Worm (Caenorhabditis elegans) whole organism, L4 larva: ENCODE measurements around the gene ttr-14.
A peak's percentile ranks its signal among the peaks of the same experiment; 100 is the strongest.

Experiments
- F10B5.3 ChIP-seq: sonication (generic microtip); optimal IDR thresholded peaks from 2 replicates; lab custom pipeline; 2016; ENCODE audit warnings: mild to moderate bottlenecking, missing genetic modification characterization, missing compliant biosample characterization
- F37D6.2 ChIP-seq: sonication (generic microtip); optimal IDR thresholded peaks from 2 replicates; lab custom pipeline; 2016; ENCODE audit warnings: mild to moderate bottlenecking, missing genetic modification characterization, missing compliant biosample characterization
- F44E2.7 ChIP-seq: fragments of 200-800 bp; sonication (Bioruptor generic); IDR thresholded peaks from 2 replicates; pipeline ENCODE4 v2.1.2; 2022; ENCODE audit warnings: missing genetic modification characterization, missing compliant biosample characterization
- F49E8.2 ChIP-seq: sonication (generic microtip); optimal IDR thresholded peaks from 2 replicates; lab custom pipeline; 2016; ENCODE audit warnings: missing compliant biosample characterization, mild to moderate bottlenecking, missing genetic modification characterization, borderline replicate concordance
- R02D3.7 ChIP-seq: fragments of 150-350 bp; sonication (generic microtip); optimal IDR thresholded peaks from 3 replicates; lab custom pipeline; 2014; ENCODE audit warnings: missing biosample characterization, missing genetic modification characterization
- Y5F2A.4 ChIP-seq: fragments of 200-800 bp; sonication (Bioruptor generic); optimal IDR thresholded peaks from 2 replicates; lab custom pipeline; 2018; ENCODE audit warnings: mild to moderate bottlenecking, missing genetic modification characterization, missing compliant biosample characterization
- ZK546.5 ChIP-seq, 2 experiments: sonication (generic microtip); optimal IDR thresholded peaks; 2 replicates each; lab custom pipeline; 2017; ENCODE audit warnings: missing biosample characterization in 2 of 2, missing genetic modification characterization in 2 of 2
- ama-1 ChIP-seq: fragments of 150-350 bp; optimal IDR thresholded peaks from 2 replicates; lab custom pipeline; 2014; ENCODE audit warnings: inconsistent platforms, mixed read lengths
- ceh-20 ChIP-seq: fragments of 200-800 bp; sonication (Bioruptor generic); IDR thresholded peaks from 2 replicates; pipeline ENCODE4 v1.3.6; 2022; ENCODE audit warnings: missing genetic modification reagents, missing genetic modification characterization, missing compliant biosample characterization
- ceh-32 ChIP-seq: sonication (generic microtip); optimal IDR thresholded peaks from 2 replicates; lab custom pipeline; 2016; ENCODE audit warnings: mild to moderate bottlenecking, missing genetic modification characterization, missing compliant biosample characterization; ENCODE audit not compliant: poor library complexity
- ceh-62 ChIP-seq: sonication (generic microtip); optimal IDR thresholded peaks from 2 replicates; lab custom pipeline; 2017; ENCODE audit warnings: missing biosample characterization, missing genetic modification characterization
- ceh-82 ChIP-seq: sonication (generic microtip); optimal IDR thresholded peaks from 2 replicates; lab custom pipeline; 2017; ENCODE audit warnings: missing biosample characterization, missing genetic modification characterization
- ctbp-1 ChIP-seq: fragments of 200-800 bp; sonication (Bioruptor generic); IDR thresholded peaks from 2 replicates; pipeline ENCODE4 v1.3.6; 2022; ENCODE audit warnings: missing genetic modification reagents, missing genetic modification characterization, missing compliant biosample characterization
- daf-12 ChIP-seq: fragments of 150-350 bp; optimal IDR thresholded peaks from 2 replicates; lab custom pipeline; 2014; ENCODE audit warnings: missing biosample characterization, missing genetic modification reagents, missing genetic modification characterization
- daf-8 ChIP-seq: fragments of 200-800 bp; sonication (Bioruptor generic); IDR thresholded peaks from 2 replicates; pipeline ENCODE4 v1.3.6; 2022; ENCODE audit warnings: missing genetic modification characterization, missing compliant biosample characterization
- dmd-9 ChIP-seq: fragments of 200-800 bp; sonication (Bioruptor generic); IDR thresholded peaks from 2 replicates; pipeline ENCODE4 v1.3.6; 2022; ENCODE audit warnings: missing genetic modification reagents, missing genetic modification characterization, missing compliant biosample characterization
- duxl-1 ChIP-seq: sonication (generic microtip); optimal IDR thresholded peaks from 2 replicates; lab custom pipeline; 2016; ENCODE audit warnings: mild to moderate bottlenecking, missing genetic modification characterization, moderate library complexity, missing compliant biosample characterization; ENCODE audit not compliant: poor library complexity
- dve-1 ChIP-seq: sonication (generic microtip); optimal IDR thresholded peaks from 2 replicates; lab custom pipeline; 2017; ENCODE audit warnings: antibody characterized with exemption, mild to moderate bottlenecking, missing genetic modification characterization, missing compliant biosample characterization; ENCODE audit not compliant: insufficient read depth
- egl-27 ChIP-seq: sonication (generic microtip); optimal IDR thresholded peaks from 3 replicates; lab custom pipeline; 2017; ENCODE audit warnings: missing biosample characterization, missing genetic modification reagents, missing genetic modification characterization
- egl-43 ChIP-seq: fragments of 200-800 bp; sonication (Bioruptor generic); IDR thresholded peaks from 2 replicates; pipeline ENCODE4 v1.3.6; 2022; ENCODE audit warnings: missing genetic modification reagents, missing genetic modification characterization, missing compliant biosample characterization
- fkh-10 ChIP-seq: fragments of 150-350 bp; optimal IDR thresholded peaks from 2 replicates; lab custom pipeline; 2014; ENCODE audit warnings: missing biosample characterization, missing genetic modification reagents, missing genetic modification characterization
- hif-1 ChIP-seq, 2 experiments: sonication (generic microtip); optimal IDR thresholded peaks; 2 replicates each; lab custom pipeline; 2016 to 2017; ENCODE audit warnings: missing compliant biosample characterization in 2 of 2, missing genetic modification characterization in 2 of 2, missing genetic modification reagents in 2 of 2, missing genotype in 2 of 2, mild to moderate bottlenecking in 1 of 2
- hmg-1.1 ChIP-seq: fragments of 200-800 bp; sonication (Bioruptor generic); IDR thresholded peaks from 2 replicates; pipeline ENCODE4 v1.3.6; 2022; ENCODE audit warnings: missing genetic modification reagents, missing genetic modification characterization, missing compliant biosample characterization
- lin-13 ChIP-seq: fragments of 150-350 bp; optimal IDR thresholded peaks from 2 replicates; lab custom pipeline; 2014; ENCODE audit warnings: missing biosample characterization, missing genetic modification reagents, missing genetic modification characterization
- lin-29 ChIP-seq: fragments of 200-800 bp; sonication (Bioruptor generic); IDR thresholded peaks from 2 replicates; pipeline ENCODE4 v1.3.6; 2022; ENCODE audit warnings: missing genetic modification reagents, missing genetic modification characterization, missing compliant biosample characterization
- lin-38 ChIP-seq: fragments of 200-800 bp; sonication (Bioruptor generic); IDR thresholded peaks from 2 replicates; pipeline ENCODE4 v1.3.6; 2022; ENCODE audit warnings: missing genetic modification reagents, missing genetic modification characterization, missing compliant biosample characterization
- mdt-29 ChIP-seq: fragments of 200-800 bp; sonication (Bioruptor generic); IDR thresholded peaks from 2 replicates; pipeline ENCODE4 v1.3.6; 2022; ENCODE audit warnings: missing genetic modification reagents, missing genetic modification characterization, missing compliant biosample characterization
- mep-1 ChIP-seq: fragments of 150-350 bp; sonication (generic microtip); optimal IDR thresholded peaks from 3 replicates; lab custom pipeline; 2014; ENCODE audit warnings: missing biosample characterization, missing genetic modification characterization
- mes-2 ChIP-seq: sonication (generic microtip); optimal IDR thresholded peaks from 2 replicates; lab custom pipeline; 2016; ENCODE audit warnings: missing genotype, mild to moderate bottlenecking, missing genetic modification characterization, missing compliant biosample characterization; ENCODE audit not compliant: poor library complexity, severe bottlenecking
- mxl-2 ChIP-seq: fragments of 200-800 bp; sonication (Bioruptor generic); conservative IDR thresholded peaks from 2 replicates; pipeline ENCODE4 v1.3.6; 2022; ENCODE audit warnings: missing genetic modification reagents, missing genetic modification characterization, missing compliant biosample characterization
- mxl-3 ChIP-seq: fragments of 200-800 bp; sonication (Bioruptor generic); optimal IDR thresholded peaks from 2 replicates; lab custom pipeline; 2018; ENCODE audit warnings: mild to moderate bottlenecking, missing genetic modification characterization, missing compliant biosample characterization
- nhr-102 ChIP-seq: sonication (generic microtip); optimal IDR thresholded peaks from 2 replicates; lab custom pipeline; 2016; ENCODE audit warnings: mild to moderate bottlenecking, missing genetic modification characterization, moderate library complexity, missing compliant biosample characterization
- nhr-11 ChIP-seq: fragments of 150-350 bp; optimal IDR thresholded peaks from 2 replicates; lab custom pipeline; 2014; ENCODE audit warnings: missing biosample characterization, missing genetic modification characterization
- nhr-25 ChIP-seq: sonication (generic microtip); optimal IDR thresholded peaks from 2 replicates; lab custom pipeline; 2017; ENCODE audit warnings: missing genetic modification characterization, mild to moderate bottlenecking, missing compliant biosample characterization, antibody characterized with exemption, moderate library complexity, borderline replicate concordance; ENCODE audit not compliant: insufficient read depth
- nhr-41 ChIP-seq: fragments of 200-800 bp; sonication (Bioruptor generic); IDR thresholded peaks from 2 replicates; pipeline ENCODE4 v1.3.6; 2022; ENCODE audit warnings: missing genetic modification reagents, missing genetic modification characterization, missing compliant biosample characterization
- nhr-42 ChIP-seq: fragments of 200-800 bp; sonication (Bioruptor generic); IDR thresholded peaks from 2 replicates; pipeline ENCODE4 v1.3.6; 2022; ENCODE audit warnings: missing genetic modification characterization, missing compliant biosample characterization
- pha-4 ChIP-seq, 2 experiments: fragments of 150-350 bp in 1 of 2; fragments of 200-800 bp in 1 of 2; sonication (Bioruptor generic) in 1 of 2; IDR thresholded peaks in 1 of 2; optimal IDR thresholded peaks in 1 of 2; 2 replicates each; pipeline versions ENCODE4 v1.3.6 to Lab custom; 2014 to 2022; ENCODE audit warnings: missing genetic modification characterization in 2 of 2, missing genetic modification reagents in 2 of 2, missing biosample characterization in 1 of 2, missing compliant biosample characterization in 1 of 2
- php-3 ChIP-seq: fragments of 200-800 bp; sonication (Bioruptor generic); IDR thresholded peaks from 2 replicates; pipeline ENCODE4 v1.3.6; 2022; ENCODE audit warnings: missing genetic modification reagents, missing genetic modification characterization, missing compliant biosample characterization
- pqm-1 ChIP-seq: sonication (generic microtip); optimal IDR thresholded peaks from 2 replicates; lab custom pipeline; 2017; ENCODE audit warnings: missing biosample characterization, missing genetic modification characterization
- sdz-12 ChIP-seq: fragments of 200-800 bp; sonication (Bioruptor generic); optimal IDR thresholded peaks from 2 replicates; lab custom pipeline; 2018; ENCODE audit warnings: mild to moderate bottlenecking, missing genetic modification characterization, missing compliant biosample characterization
- skn-1 ChIP-seq: fragments of 150-350 bp; optimal IDR thresholded peaks from 2 replicates; lab custom pipeline; 2014; ENCODE audit warnings: missing biosample characterization, missing genetic modification characterization
- snpc-1.2 ChIP-seq: fragments of 200-800 bp; sonication (Bioruptor generic); IDR thresholded peaks from 2 replicates; pipeline ENCODE4 v1.3.6; 2022; ENCODE audit warnings: missing genetic modification reagents, missing genetic modification characterization, missing compliant biosample characterization
- spr-1 ChIP-seq: sonication (generic microtip); optimal IDR thresholded peaks from 2 replicates; lab custom pipeline; 2016; ENCODE audit warnings: mild to moderate bottlenecking, missing genetic modification characterization, missing compliant biosample characterization
- spr-3 ChIP-seq: fragments of 200-800 bp; sonication (Bioruptor generic); optimal IDR thresholded peaks from 2 replicates; lab custom pipeline; 2018; ENCODE audit warnings: mild to moderate bottlenecking, missing genetic modification characterization, missing compliant biosample characterization
- tag-97 ChIP-seq: fragments of 200-800 bp; sonication (Bioruptor generic); IDR thresholded peaks from 2 replicates; pipeline ENCODE4 v1.3.6; 2022; ENCODE audit warnings: missing genetic modification characterization, missing compliant biosample characterization
- unc-39 ChIP-seq: sonication (generic microtip); optimal IDR thresholded peaks from 2 replicates; lab custom pipeline; 2017; ENCODE audit warnings: missing biosample characterization, missing genetic modification characterization
- unc-62 ChIP-seq, 3 experiments: fragments of 150-350 bp in 1 of 3; sonication (generic microtip); optimal IDR thresholded peaks in 2 of 3; peaks in 1 of 3; 1 replicate in 1 of 3; 2 replicates in 2 of 3; lab custom pipeline; 2014 to 2017; ENCODE audit warnings: missing biosample characterization in 3 of 3, missing genetic modification characterization in 3 of 3, missing genetic modification reagents in 3 of 3, missing genotype in 1 of 3
- ztf-11 ChIP-seq: fragments of 150-350 bp; optimal IDR thresholded peaks from 2 replicates; lab custom pipeline; 2014; ENCODE audit warnings: missing biosample characterization, missing genetic modification characterization
- ztf-7 ChIP-seq: fragments of 150-350 bp; optimal IDR thresholded peaks from 2 replicates; lab custom pipeline; 2014; ENCODE audit warnings: missing biosample characterization, missing genetic modification characterization

ttr-14 gene

ce11 chrX:10821160-10821559, 33.9 kb downstream of the ttr-14 start (continued):
- peak; percentile 80; the same call in 1 of the 2 replicates for TF ChIP-seq F44E2.7
- no peak for TF ChIP-seq sdz-12 (GFP tag; lab: Kevin White, UChicago)
- no peak for TF ChIP-seq egl-27 (tag; lab: Kevin White, UChicago)
- TF ChIP-seq hif-1 (tag; optimal IDR thresholded peaks at IDR 0.05; lab: Kevin White, UChicago): no peak
- TF ChIP-seq dmd-9: no peak
- TF ChIP-seq lin-29 (GFP tag; lab: Robert Waterston, UW): 0 out of 2 replicates have a peak, but pooled peaks have one; percentile 33
- TF ChIP-seq mes-2 (tag; lab: Kevin White, UChicago): no peak
- TF ChIP-seq tag-97 (GFP tag; lab: Robert Waterston, UW): 0 out of 2 replicates have a peak, but pooled peaks have one; percentile 40
- TF ChIP-seq unc-39 (tag; lab: Kevin White, UChicago): no peak
- no peak; the same call in 1 of the 2 replicates for TF ChIP-seq egl-43 (GFP tag; lab: Robert Waterston, UW)
- 0 out of 2 replicates have a peak, but pooled peaks have one; percentile 58 for TF ChIP-seq nhr-41 (GFP tag; lab: Robert Waterston, UW)
- peak; percentile 87; the same call in 1 of the 2 replicates for TF ChIP-seq pha-4 (GFP tag; IDR thresholded peaks at IDR 0.05; lab: Robert Waterston, UW)
- no peak for TF ChIP-seq pha-4 (tag; optimal IDR thresholded peaks at IDR 0.05; lab: Kevin White, UChicago)
- no peak for TF ChIP-seq lin-13 (GFP tag; lab: Kevin White, UChicago)
- peak; percentile 47 for TF ChIP-seq F37D6.2 (tag; lab: Kevin White, UChicago)
- TF ChIP-seq F49E8.2: no peak
- no peak for TF ChIP-seq daf-12 (tag; lab: Kevin White, UChicago)
- TF ChIP-seq Y5F2A.4 (GFP tag; lab: Kevin White, UChicago): peak; percentile 42
- TF ChIP-seq snpc-1.2 (GFP tag; lab: Robert Waterston, UW): peak; percentile 89
- peak; percentile 89 for TF ChIP-seq hmg-1.1 (GFP tag; lab: Robert Waterston, UW)
- no peak for TF ChIP-seq nhr-11 (tag; lab: Kevin White, UChicago)
- 0 out of 2 replicates have a peak, but pooled peaks have one; percentile 50 for TF ChIP-seq ceh-20
- no peak for TF ChIP-seq skn-1 (tag; lab: Kevin White, UChicago)
- no peak for TF ChIP-seq nhr-102 (tag; lab: Kevin White, UChicago)
- peak; percentile 49 for TF ChIP-seq spr-1 (tag; lab: Kevin White, UChicago)
- no peak for TF ChIP-seq dve-1 (tag; lab: Kevin White, UChicago)
- peak; percentile 75; the same call in 1 of the 2 replicates for TF ChIP-seq nhr-42
- peak; percentile 58; the same call in 1 of the 2 replicates for TF ChIP-seq php-3 (GFP tag; lab: Robert Waterston, UW)
- TF ChIP-seq F10B5.3 (tag; lab: Kevin White, UChicago): no peak
- peak; percentile 52; the same call in 1 of the 2 replicates for TF ChIP-seq mxl-2
- TF ChIP-seq fkh-10 (GFP tag; lab: Kevin White, UChicago): no peak
- TF ChIP-seq ceh-32: no peak
- peak; percentile 81 for TF ChIP-seq ctbp-1 (GFP tag; lab: Robert Waterston, UW)
- no peak for TF ChIP-seq ceh-62 (tag; lab: Kevin White, UChicago)
- TF ChIP-seq ZK546.5 (tag; optimal IDR thresholded peaks at IDR 0.05; lab: Kevin White, UChicago): no peak
- no peak for TF ChIP-seq daf-8
- TF ChIP-seq ztf-7 (tag; lab: Kevin White, UChicago): no peak
- peak in 1 of 2 experiments; percentile 65 for TF ChIP-seq unc-62 (GFP tag; optimal IDR thresholded peaks at IDR 0.05 in 1 of 2; lab: Kevin White, UChicago)
- TF ChIP-seq unc-62 (tag; optimal IDR thresholded peaks at IDR 0.05; lab: Kevin White, UChicago): no peak
- TF ChIP-seq duxl-1 (tag; lab: Kevin White, UChicago): peak; percentile 69
- no peak for TF ChIP-seq pqm-1
- TF ChIP-seq mdt-29: 0 out of 2 replicates have a peak, but pooled peaks have one; percentile 47
- no peak for TF ChIP-seq nhr-25 (tag; lab: Kevin White, UChicago)
- peak; percentile 37 for TF ChIP-seq mxl-3 (GFP tag; lab: Kevin White, UChicago)
- TF ChIP-seq ceh-82 (tag; lab: Kevin White, UChicago): no peak
- TF ChIP-seq ztf-11 (tag; lab: Kevin White, UChicago): no peak
- TF ChIP-seq spr-3 (GFP tag; lab: Kevin White, UChicago): peak; percentile 37
- TF ChIP-seq ama-1: no peak
- no peak for TF ChIP-seq mep-1 (tag; lab: Kevin White, UChicago)
- TF ChIP-seq R02D3.7: no peak
- TF ChIP-seq lin-38 (GFP tag; lab: Robert Waterston, UW): no peak
